Fruit fly (Drosophila melanogaster) whole organism, embryonic: Measurements from ENCODE around the gene ND-30.

Experiments used
- Adf1 ChIP-seq: fragments of 200-800 bp; sonication (Bioruptor generic); IDR thresholded peaks from 2 replicates; pipeline ENCODE4 v1.3.6; 2022; ENCODE audit warnings: missing biosample characterization, missing genetic modification characterization
- Atf6 ChIP-seq: fragments of 200-800 bp; sonication (Bioruptor generic); IDR thresholded peaks from 2 replicates; pipeline ENCODE4 v1.3.6; 2022; ENCODE audit warnings: missing biosample characterization, missing genetic modification characterization
- BEAF-32 ChIP-seq: fragments of 200-800 bp; sonication (Bioruptor generic); optimal IDR thresholded peaks from 3 replicates; lab custom pipeline; 2017; ENCODE audit warnings: missing biosample characterization, missing genetic modification characterization, mild to moderate bottlenecking, moderate library complexity, missing genetic modification reagents
- Bgb ChIP-seq: fragments of 200-800 bp; sonication (Bioruptor generic); IDR thresholded peaks from 2 replicates; pipeline ENCODE4 v1.3.6; 2022; ENCODE audit warnings: missing biosample characterization, missing genetic modification characterization; ENCODE audit not compliant: partially characterized antibody
- CG10543 ChIP-seq: fragments of 200-800 bp; sonication (Bioruptor generic); optimal IDR thresholded peaks from 3 replicates; lab custom pipeline; 2017; ENCODE audit warnings: missing biosample characterization, mild to moderate bottlenecking, missing genetic modification characterization, moderate library complexity
- CG10565 ChIP-seq: fragments of 200-800 bp; sonication (Bioruptor generic); optimal IDR thresholded peaks from 3 replicates; lab custom pipeline; 2016; ENCODE audit warnings: missing biosample characterization, mild to moderate bottlenecking, missing genetic modification characterization
- CG11456 ChIP-seq: fragments of 200-800 bp; sonication (Bioruptor generic); IDR thresholded peaks from 3 replicates; pipeline ENCODE4 v1.3.6; 2022; ENCODE audit warnings: missing biosample characterization, missing genetic modification characterization
- CG12769 ChIP-seq: fragments of 200-800 bp; sonication (Bioruptor generic); optimal IDR thresholded peaks from 2 replicates; lab custom pipeline; 2019; ENCODE audit warnings: missing biosample characterization, mild to moderate bottlenecking, missing genetic modification characterization, moderate library complexity
- CG14050 ChIP-seq: fragments of 200-800 bp; sonication (Bioruptor generic); IDR thresholded peaks from 3 replicates; pipeline ENCODE4 v1.3.6; 2022; ENCODE audit warnings: missing biosample characterization, missing genetic modification characterization
- CG17385 ChIP-seq: fragments of 200-800 bp; sonication (Bioruptor generic); optimal IDR thresholded peaks from 3 replicates; lab custom pipeline; 2018; ENCODE audit warnings: missing biosample characterization, mild to moderate bottlenecking, missing genetic modification characterization
- CG17829 ChIP-seq: fragments of 200-800 bp; optimal IDR thresholded peaks from 2 replicates; lab custom pipeline; 2019; ENCODE audit warnings: missing biosample characterization, mild to moderate bottlenecking, missing genetic modification characterization, moderate library complexity
- CG18011 ChIP-seq: fragments of 200-800 bp; sonication (Bioruptor generic); optimal IDR thresholded peaks from 2 replicates; lab custom pipeline; 2017; ENCODE audit warnings: missing biosample characterization, missing genetic modification characterization, mild to moderate bottlenecking, moderate library complexity, missing genotype
- CG18619 ChIP-seq: fragments of 200-800 bp; sonication (Bioruptor generic); optimal IDR thresholded peaks from 3 replicates; lab custom pipeline; 2017; ENCODE audit warnings: missing biosample characterization, mild to moderate bottlenecking, missing genetic modification characterization
- CG2120 ChIP-seq: fragments of 200-800 bp; sonication (Bioruptor generic); optimal IDR thresholded peaks from 3 replicates; lab custom pipeline; 2016; ENCODE audit warnings: missing biosample characterization, missing genetic modification characterization
- CG3163 ChIP-seq: fragments of 200-800 bp; sonication (Bioruptor generic); optimal IDR thresholded peaks from 3 replicates; lab custom pipeline; 2016; ENCODE audit warnings: missing biosample characterization, missing genetic modification characterization
- CG3281 ChIP-seq: fragments of 200-800 bp; sonication (Bioruptor generic); optimal IDR thresholded peaks from 3 replicates; lab custom pipeline; 2017; ENCODE audit warnings: missing biosample characterization, mild to moderate bottlenecking, missing genetic modification characterization
- CG4617 ChIP-seq: fragments of 200-800 bp; sonication (Bioruptor generic); optimal IDR thresholded peaks from 3 replicates; lab custom pipeline; 2016; ENCODE audit warnings: missing biosample characterization, missing genetic modification characterization, borderline replicate concordance
- CG8388 ChIP-seq: fragments of 200-800 bp; sonication (Bioruptor generic); optimal IDR thresholded peaks from 2 replicates; lab custom pipeline; 2019; ENCODE audit warnings: missing biosample characterization, mild to moderate bottlenecking, missing genetic modification characterization, moderate library complexity
- CG9817 ChIP-seq: fragments of 200-800 bp; sonication (Bioruptor generic); optimal IDR thresholded peaks from 2 replicates; lab custom pipeline; 2018; ENCODE audit warnings: missing biosample characterization, mild to moderate bottlenecking, missing genetic modification characterization, moderate library complexity
- CHES-1-like ChIP-seq: fragments of 200-800 bp; sonication (Bioruptor generic); optimal IDR thresholded peaks from 2 replicates; lab custom pipeline; 2016; ENCODE audit warnings: missing biosample characterization, missing genetic modification characterization
- Camta ChIP-seq: fragments of 200-800 bp; sonication (Bioruptor generic); optimal IDR thresholded peaks from 2 replicates; lab custom pipeline; 2016; ENCODE audit warnings: missing biosample characterization, missing genetic modification characterization
- D19B ChIP-seq: fragments of 200-800 bp; sonication (Bioruptor generic); optimal IDR thresholded peaks from 2 replicates; lab custom pipeline; 2017; ENCODE audit warnings: missing biosample characterization, mild to moderate bottlenecking, missing genetic modification characterization
- Drgx ChIP-seq: fragments of 200-800 bp; sonication (Bioruptor generic); IDR thresholded peaks from 2 replicates; pipeline ENCODE4 v1.3.6; 2022; ENCODE audit warnings: missing biosample characterization, missing genetic modification characterization
- GATAe ChIP-seq: fragments of 200-800 bp; sonication (Bioruptor generic); conservative IDR thresholded peaks from 2 replicates; pipeline ENCODE4 v1.3.6; 2022; ENCODE audit warnings: missing biosample characterization, missing genetic modification characterization
- Jarid2 ChIP-seq: fragments of 200-800 bp; sonication (Bioruptor generic); optimal IDR thresholded peaks from 3 replicates; lab custom pipeline; 2017; ENCODE audit warnings: mild to moderate bottlenecking, missing biosample characterization, missing genetic modification reagents, missing genetic modification characterization
- Lhr ChIP-seq: fragments of 200-800 bp; sonication (Bioruptor generic); optimal IDR thresholded peaks from 3 replicates; lab custom pipeline; 2017; ENCODE audit warnings: mild to moderate bottlenecking, missing biosample characterization, missing genetic modification reagents, missing genetic modification characterization
- Max ChIP-seq: fragments of 200-800 bp; sonication (Bioruptor generic); optimal IDR thresholded peaks from 2 replicates; lab custom pipeline; 2016; ENCODE audit warnings: missing biosample characterization, mild to moderate bottlenecking, missing genetic modification characterization
- Nf-YA ChIP-seq: fragments of 200-800 bp; sonication (Bioruptor generic); IDR thresholded peaks from 2 replicates; pipeline ENCODE4 v1.3.6; 2022; ENCODE audit warnings: missing biosample characterization, missing genetic modification characterization
- Rfx ChIP-seq: fragments of 200-800 bp; sonication (Bioruptor generic); IDR thresholded peaks from 2 replicates; pipeline ENCODE4 v1.3.6; 2022; ENCODE audit warnings: missing biosample characterization, missing genetic modification characterization
- Six4 ChIP-seq: fragments of 200-800 bp; sonication (Bioruptor generic); optimal IDR thresholded peaks from 2 replicates; lab custom pipeline; 2016; ENCODE audit warnings: missing biosample characterization, missing genetic modification characterization
- ab ChIP-seq: fragments of 200-800 bp; sonication (Bioruptor generic); optimal IDR thresholded peaks from 2 replicates; lab custom pipeline; 2016; ENCODE audit warnings: missing biosample characterization, missing genetic modification characterization
- al ChIP-seq: fragments of 200-800 bp; sonication (Bioruptor generic); IDR thresholded peaks from 2 replicates; pipeline ENCODE4 v1.3.6; 2022; ENCODE audit warnings: missing biosample characterization, missing genetic modification characterization
- ci ChIP-seq: fragments of 200-800 bp; sonication (Bioruptor generic); IDR thresholded peaks from 3 replicates; pipeline ENCODE4 v1.3.6; 2022; ENCODE audit warnings: missing biosample characterization, missing genetic modification characterization
- emc ChIP-seq: fragments of 200-800 bp; sonication (Bioruptor generic); optimal IDR thresholded peaks from 2 replicates; lab custom pipeline; 2016; ENCODE audit warnings: missing biosample characterization, missing genetic modification characterization
- ftz-f1 ChIP-seq: fragments of 200-800 bp; sonication (Bioruptor generic); optimal IDR thresholded peaks from 2 replicates; lab custom pipeline; 2016; ENCODE audit warnings: missing biosample characterization, missing genetic modification characterization
- inv ChIP-seq: fragments of 200-800 bp; sonication (Bioruptor generic); IDR thresholded peaks from 2 replicates; pipeline ENCODE4 v1.3.6; 2022; ENCODE audit warnings: missing biosample characterization, missing genetic modification characterization; ENCODE audit not compliant: partially characterized antibody
- lola ChIP-seq, 3 experiments: fragments of >200 bp in 2 of 3; fragments of 200-800 bp in 1 of 3; sonication (Bioruptor generic) in 1 of 3; optimal IDR thresholded peaks; 2 replicates each; lab custom pipeline; 2017 to 2019; ENCODE audit warnings: missing biosample characterization in 3 of 3, missing genetic modification characterization in 3 of 3, mild to moderate bottlenecking in 1 of 3, moderate library complexity in 1 of 3
- nau ChIP-seq: fragments of 200-800 bp; sonication (Bioruptor generic); optimal IDR thresholded peaks from 3 replicates; lab custom pipeline; 2017; ENCODE audit warnings: missing biosample characterization, mild to moderate bottlenecking, missing genetic modification characterization, missing genetic modification reagents
- otp ChIP-seq: fragments of 200-800 bp; sonication (Bioruptor generic); IDR thresholded peaks from 3 replicates; pipeline ENCODE4, ENCODE4 v1.3.6; 2022; ENCODE audit warnings: missing biosample characterization, missing genetic modification characterization
- row ChIP-seq: fragments of 200-800 bp; sonication (Bioruptor generic); IDR thresholded peaks from 3 replicates; pipeline ENCODE4 v1.3.6; 2022; ENCODE audit warnings: missing biosample characterization, missing genetic modification characterization
- salm ChIP-seq: fragments of 200-800 bp; sonication (Bioruptor generic); optimal IDR thresholded peaks from 2 replicates; lab custom pipeline; 2018; ENCODE audit warnings: missing biosample characterization, mild to moderate bottlenecking, missing genetic modification characterization
- shn ChIP-seq: fragments of 200-800 bp; sonication (Bioruptor generic); optimal IDR thresholded peaks from 3 replicates; lab custom pipeline; 2016; ENCODE audit warnings: missing biosample characterization, missing genetic modification characterization
- sima ChIP-seq: fragments of 200-800 bp; sonication (Bioruptor generic); optimal IDR thresholded peaks from 2 replicates; lab custom pipeline; 2016; ENCODE audit warnings: missing biosample characterization, missing genetic modification characterization
- sob ChIP-seq: fragments of 200-800 bp; sonication (Bioruptor generic); IDR thresholded peaks from 2 replicates; pipeline ENCODE4 v1.3.6; 2022; ENCODE audit warnings: missing biosample characterization, missing genetic modification characterization
- sr ChIP-seq: fragments of 200-800 bp; sonication (Bioruptor generic); IDR thresholded peaks from 3 replicates; pipeline ENCODE4 v1.3.6; 2022; ENCODE audit warnings: missing biosample characterization, missing genetic modification characterization
- ssp ChIP-seq: fragments of 200-800 bp; sonication (Bioruptor generic); IDR thresholded peaks from 2 replicates; pipeline ENCODE4 v1.3.6; 2022; ENCODE audit warnings: missing biosample characterization, missing genetic modification characterization
- toy ChIP-seq: fragments of 200-800 bp; sonication (Bioruptor generic); IDR thresholded peaks from 2 replicates; pipeline ENCODE4 v1.3.6; 2022; ENCODE audit warnings: missing biosample characterization, missing genetic modification characterization
- twi ChIP-seq: fragments of 200-800 bp; optimal IDR thresholded peaks from 2 replicates; lab custom pipeline; 2019; ENCODE audit warnings: missing biosample characterization, mild to moderate bottlenecking, missing genetic modification characterization, moderate library complexity
- vnd ChIP-seq: fragments of 200-800 bp; sonication (Bioruptor generic); IDR thresholded peaks from 3 replicates; pipeline ENCODE4 v1.3.6; 2022; ENCODE audit warnings: missing biosample characterization, missing genetic modification characterization; ENCODE audit not compliant: partially characterized antibody
- z ChIP-seq: fragments of 200-800 bp; sonication (Bioruptor generic); IDR thresholded peaks from 3 replicates; pipeline ENCODE4 v1.3.6; 2022; ENCODE audit warnings: missing biosample characterization, missing genetic modification characterization
- zf30C ChIP-seq: fragments of 200-800 bp; sonication (Bioruptor generic); optimal IDR thresholded peaks from 3 replicates; lab custom pipeline; 2018; ENCODE audit warnings: missing biosample characterization, mild to moderate bottlenecking, missing genetic modification characterization

ND-30 gene

dm6 chr3L:3134064-3134545 is 25.3 kb downstream of the ND-30 start (continued):
- TF ChIP-seq CG18619 (GFP tag; lab: Kevin White, UChicago) (peak; percentile 19), sr (GFP tag; lab: Robert Waterston, UW) (no peak), CG17385 (peak; percentile 39), sima (no peak), Jarid2 (GFP tag; lab: Kevin White, UChicago) (peak; percentile 68), BEAF-32 (GFP tag; lab: Kevin White, UChicago) (no peak), GATAe (GFP tag; lab: Robert Waterston, UW) (no peak), inv (no peak), Six4 (no peak), Rfx (GFP tag; lab: Robert Waterston, UW) (peak; percentile 28; the same call in 1 of the 2 replicates), Nf-YA (GFP tag; lab: Robert Waterston, UW) (no peak), z (0 out of 3 replicates have a peak, but pooled peaks have one; percentile 51), sob (GFP tag; lab: Robert Waterston, UW) (peak; percentile 22; the same call in 1 of the 2 replicates), Atf6 (GFP tag; lab: Robert Waterston, UW) (peak; percentile 29), vnd (no peak), salm (tag; lab: Kevin White, UChicago) (no peak), D19B (peak; percentile 93), toy (GFP tag; lab: Robert Waterston, UW) (no peak), CG17829 (tag; lab: Kevin White, UChicago) (no peak), Lhr (GFP tag; lab: Kevin White, UChicago) (no peak), al (no peak), CG3163 (GFP tag; lab: Kevin White, UChicago) (peak; percentile 26), CG18011 (GFP tag; lab: Kevin White, UChicago) (no peak), ab (GFP tag; lab: Kevin White, UChicago) (no peak), CG8388 (no peak), CG10565 (GFP tag; lab: Kevin White, UChicago) (no peak), ci (GFP tag; lab: Robert Waterston, UW) (no peak; the same call in 2 of the 3 replicates), otp (GFP tag; lab: Robert Waterston, UW) (peak; percentile 15; the same call in 1 of the 3 replicates), CG4617 (GFP tag; lab: Kevin White, UChicago) (no peak), CHES-1-like (GFP tag; lab: Kevin White, UChicago) (no peak), CG3281 (GFP tag; lab: Kevin White, UChicago) (peak; percentile 32), CG10543 (GFP tag; lab: Kevin White, UChicago) (peak; percentile 25), CG11456 (GFP tag; lab: Robert Waterston, UW) (0 out of 3 replicates have a peak, but pooled peaks have one; percentile 7), CG14050 (GFP tag; lab: Robert Waterston, UW) (no peak), zf30C (no peak), lola (GFP tag; optimal IDR thresholded peaks at IDR 0.05; lab: Kevin White, UChicago) (no peak), nau (peak; percentile 9), emc (no peak), CG12769 (tag; lab: Kevin White, UChicago) (no peak), Drgx (GFP tag; lab: Robert Waterston, UW) (no peak), Camta (GFP tag; lab: Kevin White, UChicago) (no peak), CG9817 (tag; lab: Kevin White, UChicago) (no peak), twi (tag; lab: Kevin White, UChicago) (no peak), Adf1 (no peak), ssp (GFP tag; lab: Robert Waterston, UW) (no peak), shn (GFP tag; lab: Kevin White, UChicago) (no peak), CG2120 (GFP tag; lab: Kevin White, UChicago) (peak; percentile 26), Max (no peak), row (GFP tag; lab: Robert Waterston, UW) (peak; percentile 52; the same call in 2 of the 3 replicates), ftz-f1 (GFP tag; lab: Kevin White, UChicago) (no peak), Bgb (GFP tag; lab: Robert Waterston, UW) (peak; percentile 36; the same call in 1 of the 2 replicates)
